Fruit fly (Drosophila melanogaster) S2 (cell line): Measurements from ENCODE around the gene Serinc.

ENCODE experiments used
- CG8478 ChIP-seq: fragments of >200 bp; optimal IDR thresholded peaks from 2 replicates; lab custom pipeline; 2018
- CTCF ChIP-seq, 2 experiments: fragments of >200 bp; optimal IDR thresholded peaks; 2 replicates each; lab custom pipeline; 2018

- TF ChIP-seq CG8478 (no peak), CTCF (optimal IDR thresholded peaks at IDR 0.05; lab: Kevin White, UChicago) (peak in 1 of 2 experiments; percentile 33)
Measured at dm6 chr3L:16381184-16381797, 31.2 kb upstream of the Serinc start, which contains the start of gene Agpat4.
